Worm (Caenorhabditis elegans) whole organism, mixed stage, embryonic: Measurements from ENCODE around the gene ugt-52.

ENCODE experiments used
- lin-32 ChIP-seq: fragments of 200-800 bp; sonication (Bioruptor generic); optimal IDR thresholded peaks from 2 replicates; lab custom pipeline; 2018; ENCODE audit warnings: mild to moderate bottlenecking, missing genetic modification characterization, missing compliant biosample characterization
- ztf-11 ChIP-seq: fragments of 150-350 bp; optimal IDR thresholded peaks from 2 replicates; lab custom pipeline; 2014; ENCODE audit warnings: missing biosample characterization, missing genetic modification characterization

DNA sequence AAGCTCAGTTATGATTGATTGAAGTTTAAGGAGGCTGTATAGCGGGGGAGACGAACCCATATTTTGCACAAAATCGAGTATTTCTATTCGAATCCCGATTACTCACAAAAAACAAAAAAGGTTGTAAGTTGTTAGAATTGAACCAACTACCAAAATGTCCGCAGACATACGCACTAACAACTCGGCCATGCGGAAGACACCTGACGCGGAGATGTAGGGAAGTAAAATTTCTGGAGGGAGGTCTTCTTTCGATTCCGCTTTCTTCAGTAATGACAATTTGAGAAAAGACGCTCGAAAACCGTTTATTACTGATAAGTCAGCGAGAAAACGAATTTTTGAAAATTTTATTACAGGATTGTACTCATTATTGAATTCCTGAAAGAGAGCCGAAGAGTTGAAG lies 39.3 kb downstream of the ugt-52 start:
- no peak for TF ChIP-seq lin-32 (GFP tag; lab: Kevin White, UChicago)
- TF ChIP-seq ztf-11 (tag; lab: Kevin White, UChicago) = no peak
